Fruit fly (Drosophila melanogaster) whole organism, prepupa: ENCODE results near the gene CG43185.
A peak's percentile ranks its signal among the peaks of the same experiment; 100 is the strongest.

Source experiments
- Blimp-1 ChIP-seq: fragments of 200-800 bp; sonication (Bioruptor generic); optimal IDR thresholded peaks from 3 replicates; lab custom pipeline; 2017; ENCODE audit warnings: missing biosample characterization, missing genetic modification characterization, mild to moderate bottlenecking, moderate library complexity, missing genetic modification reagents
- CG10631 ChIP-seq: fragments of 200-800 bp; sonication (Bioruptor generic); optimal IDR thresholded peaks from 2 replicates; lab custom pipeline; 2016; ENCODE audit warnings: missing biosample characterization, missing genetic modification characterization
- CG10669 ChIP-seq: fragments of 200-800 bp; sonication (Bioruptor generic); optimal IDR thresholded peaks from 3 replicates; lab custom pipeline; 2018; ENCODE audit warnings: missing biosample characterization, mild to moderate bottlenecking, missing genetic modification characterization, moderate library complexity
- CG11762 ChIP-seq: fragments of 200-800 bp; sonication (Bioruptor generic); optimal IDR thresholded peaks from 3 replicates; lab custom pipeline; 2016; ENCODE audit warnings: missing biosample characterization, missing genetic modification characterization; ENCODE audit not compliant: insufficient read depth
- CG11902 ChIP-seq: fragments of 200-800 bp; sonication (Bioruptor generic); optimal IDR thresholded peaks from 3 replicates; lab custom pipeline; 2016; ENCODE audit warnings: missing biosample characterization, missing genetic modification characterization
- CG15336 ChIP-seq: fragments of 200-800 bp; sonication (Bioruptor generic); IDR thresholded peaks from 2 replicates; pipeline ENCODE4 v1.3.6; 2022; ENCODE audit warnings: missing biosample characterization, missing genetic modification characterization
- CG1621 ChIP-seq: fragments of 200-800 bp; sonication (Bioruptor generic); optimal IDR thresholded peaks from 3 replicates; lab custom pipeline; 2018; ENCODE audit warnings: missing biosample characterization, mild to moderate bottlenecking, missing genetic modification characterization
- CG16779 ChIP-seq: fragments of 200-800 bp; sonication (Bioruptor generic); optimal IDR thresholded peaks from 3 replicates; lab custom pipeline; 2017; ENCODE audit warnings: missing biosample characterization, mild to moderate bottlenecking, missing genetic modification characterization
- CG3032 ChIP-seq: fragments of 200-800 bp; optimal IDR thresholded peaks from 2 replicates; lab custom pipeline; 2019; ENCODE audit warnings: missing biosample characterization, mild to moderate bottlenecking, missing genetic modification characterization, moderate library complexity
- CG32006 ChIP-seq: fragments of 200-800 bp; sonication (Bioruptor generic); optimal IDR thresholded peaks from 3 replicates; lab custom pipeline; 2017; ENCODE audit warnings: missing biosample characterization, mild to moderate bottlenecking, missing genetic modification characterization
- CG34406 ChIP-seq: fragments of 200-800 bp; sonication (Bioruptor generic); optimal IDR thresholded peaks from 3 replicates; lab custom pipeline; 2016; ENCODE audit warnings: missing biosample characterization, missing genetic modification characterization
- CG6163 ChIP-seq: fragments of 200-800 bp; sonication (Bioruptor generic); IDR thresholded peaks from 3 replicates; pipeline ENCODE4 v1.3.6; 2022; ENCODE audit warnings: missing biosample characterization, missing genetic modification characterization
- CG6276 ChIP-seq: fragments of 200-800 bp; sonication (Bioruptor generic); optimal IDR thresholded peaks from 2 replicates; lab custom pipeline; 2017; ENCODE audit warnings: missing biosample characterization, mild to moderate bottlenecking, missing genetic modification characterization
- CG6808 ChIP-seq: fragments of 200-800 bp; sonication (Bioruptor generic); optimal IDR thresholded peaks from 3 replicates; lab custom pipeline; 2017; ENCODE audit warnings: missing biosample characterization, missing genetic modification characterization, mild to moderate bottlenecking, moderate library complexity, missing genetic modification reagents
- CG6854 ChIP-seq: fragments of 200-800 bp; sonication (Bioruptor generic); optimal IDR thresholded peaks from 2 replicates; lab custom pipeline; 2017; ENCODE audit warnings: missing biosample characterization, mild to moderate bottlenecking, missing genetic modification characterization
- CG7368 ChIP-seq: fragments of 200-800 bp; sonication (Bioruptor generic); optimal IDR thresholded peaks from 3 replicates; lab custom pipeline; 2016; ENCODE audit warnings: missing biosample characterization, missing genetic modification characterization
- CG8119 ChIP-seq: fragments of 200-800 bp; sonication (Bioruptor generic); IDR thresholded peaks from 3 replicates; pipeline ENCODE4 v1.3.6; 2022; ENCODE audit warnings: missing biosample characterization, missing genetic modification characterization
- CG8319 ChIP-seq: fragments of 200-800 bp; sonication (Bioruptor generic); optimal IDR thresholded peaks from 3 replicates; lab custom pipeline; 2016; ENCODE audit warnings: missing biosample characterization, missing genetic modification characterization
- CG8632 ChIP-seq: fragments of 200-800 bp; sonication (Bioruptor generic); optimal IDR thresholded peaks from 3 replicates; lab custom pipeline; 2016; ENCODE audit warnings: missing biosample characterization, missing genetic modification characterization
- Eip78C ChIP-seq: fragments of 200-800 bp; sonication (Bioruptor generic); peaks from one replicate; lab custom pipeline; 2016; ENCODE audit warnings: missing biosample characterization, missing genetic modification characterization
- Ets21C ChIP-seq: fragments of 200-800 bp; sonication (Bioruptor generic); optimal IDR thresholded peaks from 3 replicates; lab custom pipeline; 2016; ENCODE audit warnings: missing biosample characterization, missing genetic modification characterization
- Ets96B ChIP-seq: fragments of 200-800 bp; optimal IDR thresholded peaks from 2 replicates; lab custom pipeline; 2019; ENCODE audit warnings: missing biosample characterization, mild to moderate bottlenecking, missing genetic modification characterization, moderate library complexity
- Gug ChIP-seq: fragments of 200-800 bp; sonication (Bioruptor generic); IDR thresholded peaks from 2 replicates; pipeline ENCODE4 v1.3.6; 2022; ENCODE audit warnings: missing biosample characterization, missing genetic modification characterization
- Hr38 ChIP-seq: sonication (Bioruptor generic); optimal IDR thresholded peaks from 2 replicates; lab custom pipeline; 2016; ENCODE audit warnings: missing biosample characterization, missing genetic modification characterization
- Met ChIP-seq: fragments of 200-800 bp; sonication (Bioruptor generic); optimal IDR thresholded peaks from 3 replicates; lab custom pipeline; 2016; ENCODE audit warnings: missing biosample characterization, missing genetic modification characterization
- OdsH ChIP-seq: fragments of 200-800 bp; sonication (Bioruptor generic); optimal IDR thresholded peaks from 3 replicates; lab custom pipeline; 2016; ENCODE audit warnings: missing biosample characterization, missing genetic modification characterization
- Sox102F ChIP-seq: fragments of 200-800 bp; sonication (Bioruptor generic); optimal IDR thresholded peaks from 2 replicates; lab custom pipeline; 2016; ENCODE audit warnings: missing biosample characterization, mild to moderate bottlenecking, missing genetic modification characterization
- Sox14 ChIP-seq: fragments of 200-800 bp; sonication (Bioruptor generic); optimal IDR thresholded peaks from 3 replicates; lab custom pipeline; 2016; ENCODE audit warnings: missing biosample characterization, missing genetic modification characterization
- achi ChIP-seq: fragments of 200-800 bp; sonication (Bioruptor generic); optimal IDR thresholded peaks from 3 replicates; lab custom pipeline; 2016; ENCODE audit warnings: missing biosample characterization, missing genetic modification characterization
- cyc ChIP-seq: fragments of 200-800 bp; sonication (Bioruptor generic); optimal IDR thresholded peaks from 3 replicates; lab custom pipeline; 2016; ENCODE audit warnings: missing biosample characterization, missing genetic modification characterization
- dac ChIP-seq: fragments of 200-800 bp; sonication (Bioruptor generic); optimal IDR thresholded peaks from 2 replicates; lab custom pipeline; 2017; ENCODE audit warnings: missing biosample characterization, mild to moderate bottlenecking, missing genetic modification characterization
- dsx ChIP-seq: fragments of 200-800 bp; optimal IDR thresholded peaks from 3 replicates; lab custom pipeline; 2019; ENCODE audit warnings: missing biosample characterization, mild to moderate bottlenecking, missing genetic modification characterization, moderate library complexity; ENCODE audit not compliant: poor library complexity, severe bottlenecking
- eg ChIP-seq: fragments of 200-800 bp; sonication (Bioruptor generic); IDR thresholded peaks from 3 replicates; pipeline ENCODE4 v1.3.6; 2022; ENCODE audit warnings: missing biosample characterization, missing genetic modification characterization
- esn ChIP-seq: fragments of 200-800 bp; sonication (Bioruptor generic); optimal IDR thresholded peaks from 2 replicates; lab custom pipeline; 2016; ENCODE audit warnings: missing biosample characterization, mild to moderate bottlenecking, missing genetic modification characterization, moderate library complexity
- fd59A ChIP-seq: fragments of 200-800 bp; sonication (Bioruptor generic); optimal IDR thresholded peaks from 2 replicates; lab custom pipeline; 2017; ENCODE audit warnings: missing biosample characterization, mild to moderate bottlenecking, missing genetic modification characterization, missing genetic modification reagents
- fkh ChIP-seq: fragments of 200-800 bp; sonication (Bioruptor generic); optimal IDR thresholded peaks from 3 replicates; lab custom pipeline; 2017; ENCODE audit warnings: missing biosample characterization, mild to moderate bottlenecking, missing genetic modification characterization, moderate library complexity
- lz ChIP-seq: fragments of 200-800 bp; sonication (Bioruptor generic); optimal IDR thresholded peaks from 3 replicates; lab custom pipeline; 2016; ENCODE audit warnings: missing biosample characterization, missing genetic modification characterization
- net ChIP-seq: fragments of 200-800 bp; sonication (Bioruptor generic); optimal IDR thresholded peaks from 3 replicates; lab custom pipeline; 2016; ENCODE audit warnings: missing biosample characterization, missing genetic modification characterization
- pdm3 ChIP-seq: fragments of 200-800 bp; sonication (Bioruptor generic); optimal IDR thresholded peaks from 3 replicates; lab custom pipeline; 2016; ENCODE audit warnings: missing biosample characterization, missing genetic modification characterization
- spab ChIP-seq: fragments of 200-800 bp; sonication (Bioruptor generic); optimal IDR thresholded peaks from 2 replicates; lab custom pipeline; 2017; ENCODE audit warnings: missing biosample characterization, mild to moderate bottlenecking, missing genetic modification characterization, missing genetic modification reagents
- ss ChIP-seq, 2 experiments: fragments of 200-800 bp; sonication (Bioruptor generic); optimal IDR thresholded peaks; 2 replicates in 1 of 2; 3 replicates in 1 of 2; lab custom pipeline; 2017 to 2018; ENCODE audit warnings: mild to moderate bottlenecking in 2 of 2, missing biosample characterization in 2 of 2, missing genetic modification characterization in 2 of 2, moderate library complexity in 1 of 2
- svp ChIP-seq: fragments of 200-800 bp; sonication (Bioruptor generic); peaks from one replicate; lab custom pipeline; 2016; ENCODE audit warnings: missing biosample characterization, missing genetic modification characterization
- topi ChIP-seq: fragments of 200-800 bp; sonication (Bioruptor generic); optimal IDR thresholded peaks from 3 replicates; lab custom pipeline; 2016; ENCODE audit warnings: missing biosample characterization, missing genetic modification characterization
- vri ChIP-seq: fragments of 200-800 bp; sonication (Bioruptor generic); optimal IDR thresholded peaks from 3 replicates; lab custom pipeline; 2016; ENCODE audit warnings: missing biosample characterization, mild to moderate bottlenecking, missing genetic modification characterization

The CG43185 gene

dm6 chr2L:5876474-5877067 is 8.1 kb upstream of the CG43185 start:
- no peak for TF ChIP-seq CG6808 (GFP tag; lab: Kevin White, UChicago)
- peak; percentile 73 for TF ChIP-seq Eip78C (GFP tag; lab: Kevin White, UChicago)
- no peak for TF ChIP-seq CG1621 (tag; lab: Kevin White, UChicago)
- no peak for TF ChIP-seq topi
- no peak for TF ChIP-seq spab (GFP tag; lab: Kevin White, UChicago)
- TF ChIP-seq fd59A (GFP tag; lab: Kevin White, UChicago), result no peak
- no peak for TF ChIP-seq cyc (GFP tag; lab: Kevin White, UChicago)
- TF ChIP-seq dac, result no peak
- no peak for TF ChIP-seq CG8632 (GFP tag; lab: Kevin White, UChicago)
- TF ChIP-seq CG11902 (GFP tag; lab: Kevin White, UChicago), result no peak
- TF ChIP-seq CG7368 (GFP tag; lab: Kevin White, UChicago), result no peak
- peak; percentile 6 for TF ChIP-seq CG34406 (GFP tag; lab: Kevin White, UChicago)
- no peak for TF ChIP-seq Gug (GFP tag; lab: Robert Waterston, UW)
- TF ChIP-seq net (GFP tag; lab: Kevin White, UChicago), result no peak
- no peak for TF ChIP-seq Hr38 (GFP tag; lab: Kevin White, UChicago)
- no peak for TF ChIP-seq CG8319 (GFP tag; lab: Kevin White, UChicago)
- peak; percentile 95 for TF ChIP-seq fkh (GFP tag; lab: Kevin White, UChicago)
- 0 out of 3 replicates have a peak, but pooled peaks have one; percentile 26 for TF ChIP-seq CG6163
- TF ChIP-seq lz (GFP tag; lab: Kevin White, UChicago), result no peak
- no peak for TF ChIP-seq CG8119 (GFP tag; lab: Robert Waterston, UW)
- no peak for TF ChIP-seq CG15336 (GFP tag; lab: Robert Waterston, UW)
- TF ChIP-seq CG10631 (GFP tag; lab: Kevin White, UChicago), result no peak
- no peak for TF ChIP-seq achi (GFP tag; lab: Kevin White, UChicago)
- no peak for TF ChIP-seq CG6276 (GFP tag; lab: Kevin White, UChicago)
- no peak for TF ChIP-seq Blimp-1 (GFP tag; lab: Kevin White, UChicago)
- TF ChIP-seq Ets21C (GFP tag; lab: Kevin White, UChicago), result no peak
- TF ChIP-seq CG10669, result no peak
- TF ChIP-seq vri (GFP tag; lab: Kevin White, UChicago), result peak; percentile 24
- TF ChIP-seq Sox14 (GFP tag; lab: Kevin White, UChicago), result no peak
- TF ChIP-seq CG32006 (GFP tag; lab: Kevin White, UChicago), result no peak
- TF ChIP-seq Sox102F (GFP tag; lab: Kevin White, UChicago), result peak; percentile 22
- TF ChIP-seq Ets96B (tag; lab: Kevin White, UChicago), result no peak
- TF ChIP-seq dsx (GFP tag; lab: Kevin White, UChicago), result no peak
- no peak for TF ChIP-seq pdm3 (GFP tag; lab: Kevin White, UChicago)
- TF ChIP-seq esn, result no peak
- no peak for TF ChIP-seq CG3032 (tag; lab: Kevin White, UChicago)
- TF ChIP-seq svp, result peak; percentile 40
- no peak for TF ChIP-seq Met
- TF ChIP-seq CG11762 (GFP tag; lab: Kevin White, UChicago), result no peak
- no peak for TF ChIP-seq OdsH (GFP tag; lab: Kevin White, UChicago)
- TF ChIP-seq CG16779, result no peak
- no peak for TF ChIP-seq ss (GFP tag; optimal IDR thresholded peaks at IDR 0.05; lab: Kevin White, UChicago)
- no peak for TF ChIP-seq CG6854 (GFP tag; lab: Kevin White, UChicago)
- TF ChIP-seq eg (GFP tag; lab: Robert Waterston, UW), result no peak
